Fruit fly (Drosophila melanogaster) whole organism, wandering third instar larva: ENCODE measurements around the gene Tm2.

Experiments
- CG9705 ChIP-seq: fragments of 200-800 bp; sonication (Bioruptor generic); optimal IDR thresholded peaks from 2 replicates; lab custom pipeline; 2018; ENCODE audit warnings: missing biosample characterization, mild to moderate bottlenecking, missing genetic modification characterization
- Dif ChIP-seq: fragments of 200-275, 200-300 bp; sonication (Bioruptor generic); optimal IDR thresholded peaks from 2 replicates; lab custom pipeline; 2018; ENCODE audit warnings: missing biosample characterization, missing genetic modification characterization; ENCODE audit not compliant: partially characterized antibody
- GATAd ChIP-seq: sonication (Bioruptor generic); optimal IDR thresholded peaks from 2 replicates; lab custom pipeline; 2016; ENCODE audit warnings: missing biosample characterization, missing genetic modification characterization
- HLH106 ChIP-seq: fragments of 200-800 bp; optimal IDR thresholded peaks from 3 replicates; lab custom pipeline; 2019; ENCODE audit warnings: missing biosample characterization, mild to moderate bottlenecking, missing genetic modification characterization, moderate library complexity
- Hnf4 ChIP-seq: fragments of 200-800 bp; sonication (Bioruptor generic); optimal IDR thresholded peaks from 2 replicates; lab custom pipeline; 2016; ENCODE audit warnings: missing biosample characterization, mild to moderate bottlenecking, missing genetic modification characterization
- Hr78 ChIP-seq: fragments of >200 bp; optimal IDR thresholded peaks from 2 replicates; lab custom pipeline; 2017; ENCODE audit warnings: missing biosample characterization, missing genetic modification characterization
- Hr83 ChIP-seq: fragments of 200-300 bp; sonication (Bioruptor generic); optimal IDR thresholded peaks from 2 replicates; lab custom pipeline; 2016; ENCODE audit warnings: missing biosample characterization, mild to moderate bottlenecking, missing genetic modification characterization, moderate library complexity; ENCODE audit not compliant: poor library complexity, severe bottlenecking
- Jra ChIP-seq: sonication (Bioruptor generic); optimal IDR thresholded peaks from 2 replicates; lab custom pipeline; 2016; ENCODE audit warnings: missing biosample characterization, missing genetic modification characterization
- Mio ChIP-seq: sonication (Bioruptor generic); optimal IDR thresholded peaks from 2 replicates; lab custom pipeline; 2016; ENCODE audit warnings: missing biosample characterization, missing genetic modification characterization
- N ChIP-seq: fragments of >200 bp; optimal IDR thresholded peaks from 2 replicates; lab custom pipeline; 2018; ENCODE audit warnings: missing biosample characterization, missing external identifiers, missing genetic modification characterization
- OdsH ChIP-seq: fragments of 200-800 bp; sonication (Bioruptor generic); optimal IDR thresholded peaks from 2 replicates; lab custom pipeline; 2016; ENCODE audit warnings: missing biosample characterization, mild to moderate bottlenecking, missing genetic modification characterization
- Rel ChIP-seq, 2 experiments: fragments of 200-800 bp; sonication (Bioruptor generic) in 1 of 2; optimal IDR thresholded peaks; 2 replicates in 1 of 2; 3 replicates in 1 of 2; lab custom pipeline; 2016 to 2019; ENCODE audit warnings: mild to moderate bottlenecking in 2 of 2, missing biosample characterization in 2 of 2, missing genetic modification characterization in 2 of 2, moderate library complexity in 1 of 2
- Sp1 ChIP-seq: fragments of 200-800 bp; sonication (Bioruptor generic); optimal IDR thresholded peaks from 3 replicates; lab custom pipeline; 2019; ENCODE audit warnings: missing biosample characterization, mild to moderate bottlenecking, missing genetic modification characterization, moderate library complexity
- Vsx2 ChIP-seq: fragments of 200-300, 225-300 bp; sonication (Bioruptor generic); optimal IDR thresholded peaks from 2 replicates; lab custom pipeline; 2018; ENCODE audit warnings: missing biosample characterization, missing genetic modification characterization; ENCODE audit not compliant: partially characterized antibody
- br ChIP-seq: fragments of 200-800 bp; sonication (Bioruptor generic); optimal IDR thresholded peaks from 2 replicates; lab custom pipeline; 2016; ENCODE audit warnings: missing biosample characterization, missing genetic modification characterization
- brk ChIP-seq: fragments of 200-800 bp; sonication (Bioruptor generic); optimal IDR thresholded peaks from 2 replicates; lab custom pipeline; 2016; ENCODE audit warnings: missing biosample characterization, mild to moderate bottlenecking, missing genetic modification characterization
- dl ChIP-seq, 2 experiments: fragments of 175-275, 200-275 bp in 1 of 2; fragments of 200-275 bp in 1 of 2; sonication (Bioruptor generic); optimal IDR thresholded peaks; lab custom pipeline; 2018; ENCODE audit warnings: mild to moderate bottlenecking in 2 of 2, missing biosample characterization in 2 of 2, missing genetic modification characterization in 2 of 2, moderate library complexity in 2 of 2; ENCODE audit not compliant: partially characterized antibody in 2 of 2, insufficient read depth in 1 of 2
- ey ChIP-seq: fragments of 200-800 bp; sonication (Bioruptor generic); optimal IDR thresholded peaks from 2 replicates; lab custom pipeline; 2016; ENCODE audit warnings: missing biosample characterization, missing genetic modification characterization
- foxo ChIP-seq, 2 experiments: fragments of 200-800 bp; sonication (Bioruptor generic); optimal IDR thresholded peaks; 2 replicates in 1 of 2; 3 replicates in 1 of 2; lab custom pipeline; 2016 to 2017; ENCODE audit warnings: missing biosample characterization in 2 of 2, missing genetic modification characterization in 2 of 2
- fru ChIP-seq: fragments of 200-800 bp; sonication (Bioruptor generic); optimal IDR thresholded peaks from 3 replicates; lab custom pipeline; 2016; ENCODE audit warnings: missing biosample characterization, mild to moderate bottlenecking, missing genetic modification characterization
- h ChIP-seq: fragments of 200-800 bp; sonication (Bioruptor generic); optimal IDR thresholded peaks from 3 replicates; lab custom pipeline; 2016; ENCODE audit warnings: missing biosample characterization, mild to moderate bottlenecking, missing genetic modification characterization
- jim ChIP-seq: fragments of 175-275, 200-325 bp; sonication (Bioruptor generic); optimal IDR thresholded peaks from 2 replicates; lab custom pipeline; 2016; ENCODE audit warnings: missing biosample characterization, mild to moderate bottlenecking, missing genetic modification characterization
- pan ChIP-seq: fragments of >200 bp; optimal IDR thresholded peaks from 2 replicates; lab custom pipeline; 2017
- psq ChIP-seq: fragments of 200-800 bp; sonication (Bioruptor generic); optimal IDR thresholded peaks from 3 replicates; lab custom pipeline; 2017; ENCODE audit warnings: missing biosample characterization, mild to moderate bottlenecking, missing genetic modification characterization, moderate library complexity
- rgr ChIP-seq: fragments of 200-800 bp; sonication (Bioruptor generic); optimal IDR thresholded peaks from 3 replicates; lab custom pipeline; 2016; ENCODE audit warnings: missing biosample characterization, mild to moderate bottlenecking, missing genetic modification characterization
- sage ChIP-seq: fragments of 200-800 bp; sonication (Bioruptor generic); optimal IDR thresholded peaks from 2 replicates; lab custom pipeline; 2016; ENCODE audit warnings: missing biosample characterization, mild to moderate bottlenecking, missing genetic modification characterization
- tai ChIP-seq: sonication (Bioruptor generic); optimal IDR thresholded peaks from 2 replicates; lab custom pipeline; 2016; ENCODE audit warnings: missing biosample characterization, missing genetic modification characterization
- woc ChIP-seq: sonication (Bioruptor generic); optimal IDR thresholded peaks from 2 replicates; lab custom pipeline; 2016; ENCODE audit warnings: missing biosample characterization, mild to moderate bottlenecking, missing genetic modification characterization

Tm2 gene

dm6 chr3R:15281335-15281963 lies 28.5 kb upstream of the Tm2 start:
- no peak for TF ChIP-seq CG9705
- TF ChIP-seq dl (GFP tag; optimal IDR thresholded peaks at IDR 0.05; lab: Kevin White, UChicago; ENCODE audit: insufficient read depth in 1 of 2, partially characterized antibody in 2 of 2), result peak in 1 of 2 experiments; percentile 3

DNA sequence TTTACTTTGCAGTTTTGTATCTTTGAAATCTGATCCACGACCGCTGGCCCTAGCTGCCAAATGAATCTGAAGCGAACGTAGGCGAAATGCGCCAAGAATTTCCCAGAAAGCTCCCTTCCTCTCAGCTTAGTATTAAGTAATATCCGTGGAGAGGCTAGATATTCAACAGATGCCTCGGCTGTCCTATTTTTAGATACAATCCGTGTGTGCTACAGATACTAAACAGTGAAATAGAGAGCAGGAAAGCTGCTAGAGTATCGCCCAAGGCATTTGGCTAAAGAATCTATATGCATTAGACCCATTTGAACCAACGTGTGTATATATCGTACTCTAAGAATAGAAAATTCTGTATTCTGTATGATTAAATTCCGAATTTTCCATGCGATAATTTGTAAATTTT lies 27.7 kb upstream of the Tm2 start:
- TF ChIP-seq HLH106 (tag; lab: Kevin White, UChicago), result no peak
- TF ChIP-seq foxo (GFP tag; optimal IDR thresholded peaks at IDR 0.05; lab: Kevin White, UChicago), result no peak
- no peak for TF ChIP-seq ey
- no peak for TF ChIP-seq Sp1 (GFP tag; lab: Kevin White, UChicago)
- no peak for TF ChIP-seq woc
- TF ChIP-seq dl (GFP tag; optimal IDR thresholded peaks at IDR 0.05; lab: Kevin White, UChicago; ENCODE audit: insufficient read depth in 1 of 2, partially characterized antibody in 2 of 2), result no peak
- TF ChIP-seq Rel (GFP tag; optimal IDR thresholded peaks at IDR 0.05; lab: Kevin White, UChicago), result no peak
- TF ChIP-seq Rel (tag; optimal IDR thresholded peaks at IDR 0.05; lab: Kevin White, UChicago), result no peak

- TF ChIP-seq ey (no peak), pan (lab: Kevin White, UChicago) (no peak), fru (no peak), Rel (GFP tag; optimal IDR thresholded peaks at IDR 0.05; lab: Kevin White, UChicago) (no peak), Rel (tag; optimal IDR thresholded peaks at IDR 0.05; lab: Kevin White, UChicago) (peak; percentile 15)
These were observed 26.8 kb upstream of the Tm2 start for dm6 chr3R:15282982-15283809.

- TF ChIP-seq Sp1 (GFP tag; lab: Kevin White, UChicago) (no peak), Dif (peak; percentile 87), br (no peak), CG9705 (no peak), rgr (GFP tag; lab: Kevin White, UChicago) (peak; percentile 7), dl (GFP tag; optimal IDR thresholded peaks at IDR 0.05; lab: Kevin White, UChicago; ENCODE audit: insufficient read depth in 1 of 2, partially characterized antibody in 2 of 2) (peak in 1 of 2 experiments; percentile 51), Vsx2 (GFP tag; lab: Kevin White, UChicago) (peak; percentile 56), pan (lab: Kevin White, UChicago) (no peak)
These were observed 23.8 kb upstream of the Tm2 start for dm6 chr3R:15286024-15286692.

DNA sequence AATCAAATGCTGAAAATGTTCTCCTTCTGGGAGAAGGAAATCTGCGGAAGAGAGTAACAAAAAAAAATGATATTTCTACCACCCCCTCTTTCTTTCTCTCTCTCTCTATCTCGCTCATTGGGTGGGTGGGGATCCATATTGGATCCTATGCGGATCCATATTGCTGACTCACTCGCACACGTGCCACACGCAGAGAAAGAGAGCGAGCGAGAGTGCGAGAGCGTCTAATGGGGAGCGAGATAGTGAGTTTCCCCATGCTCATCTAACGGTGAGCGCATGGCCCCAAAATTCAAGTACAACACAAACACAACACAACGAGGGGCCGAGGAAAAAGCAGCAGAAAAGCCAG lies 23.3 kb upstream of the Tm2 start:
- TF ChIP-seq dl (GFP tag; optimal IDR thresholded peaks at IDR 0.05; lab: Kevin White, UChicago; ENCODE audit: insufficient read depth in 1 of 2, partially characterized antibody in 2 of 2), result peak; percentile 39 to 74
- peak; percentile 55 for TF ChIP-seq Vsx2 (GFP tag; lab: Kevin White, UChicago)
- TF ChIP-seq h, result peak; percentile 12
- TF ChIP-seq N, result no peak
- TF ChIP-seq pan (lab: Kevin White, UChicago), result no peak
- no peak for TF ChIP-seq Jra (GFP tag; lab: Kevin White, UChicago)
- TF ChIP-seq Hr78 (GFP tag; lab: Kevin White, UChicago), result no peak
- TF ChIP-seq jim, result no peak
- no peak for TF ChIP-seq psq (GFP tag; lab: Kevin White, UChicago)
- no peak for TF ChIP-seq brk (GFP tag; lab: Kevin White, UChicago)
- TF ChIP-seq Hr83 (GFP tag; lab: Kevin White, UChicago), result no peak
- no peak for TF ChIP-seq Hnf4 (GFP tag; lab: Kevin White, UChicago)
- peak; percentile 68 for TF ChIP-seq Dif
- no peak for TF ChIP-seq fru
- TF ChIP-seq Mio, result no peak
- no peak for TF ChIP-seq GATAd (GFP tag; lab: Kevin White, UChicago)
- TF ChIP-seq woc, result no peak
- TF ChIP-seq OdsH (GFP tag; lab: Kevin White, UChicago), result no peak
- no peak for TF ChIP-seq foxo (GFP tag; optimal IDR thresholded peaks at IDR 0.05; lab: Kevin White, UChicago)
- TF ChIP-seq rgr (GFP tag; lab: Kevin White, UChicago), result no peak
- TF ChIP-seq sage (GFP tag; lab: Kevin White, UChicago), result no peak
- TF ChIP-seq tai (GFP tag; lab: Kevin White, UChicago), result no peak
